1 fruit fly cellular context compared by ENCODE assay signal in the genomic region with DNA sequence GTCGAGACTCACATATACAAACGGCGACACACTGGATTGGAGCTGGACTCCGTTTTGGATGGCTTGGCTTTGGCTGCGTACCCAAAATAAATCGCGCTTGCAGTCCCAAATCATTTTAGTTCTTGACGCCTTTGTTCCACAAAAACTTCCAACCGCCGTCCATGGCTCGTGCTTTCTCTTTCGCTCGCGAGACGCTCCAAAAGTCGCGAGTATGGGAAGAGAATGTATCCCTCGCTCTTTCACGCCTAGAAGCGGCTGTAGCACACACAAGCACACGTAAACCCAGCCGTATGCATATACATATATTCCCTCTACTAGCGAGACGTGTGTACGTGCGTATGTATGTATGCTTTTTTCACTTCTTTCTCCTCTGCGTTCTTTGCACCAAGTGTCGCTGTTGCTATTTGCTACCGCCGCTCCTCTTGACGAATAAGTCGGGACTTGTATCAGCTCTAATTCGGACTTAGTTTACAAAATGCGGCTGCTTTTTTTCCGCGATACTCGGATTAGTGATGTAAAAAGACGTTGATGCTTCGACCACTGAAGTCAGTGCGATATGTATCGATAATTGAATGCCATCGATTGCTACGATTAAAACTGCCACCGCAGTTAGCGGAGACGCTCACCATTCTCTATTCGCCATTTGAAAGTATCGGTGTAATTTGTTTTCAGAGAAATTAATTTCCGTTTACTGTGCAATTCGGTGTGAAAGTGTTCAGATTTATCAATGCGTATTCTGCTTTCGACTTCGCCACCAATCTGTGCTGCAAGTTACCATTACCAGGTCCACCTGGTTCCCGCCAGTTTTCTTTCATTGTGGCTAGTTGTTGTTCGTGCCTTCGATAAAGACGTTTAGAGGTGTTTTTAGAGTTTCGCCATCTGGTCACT.
TF ChIP-seq lines count a peak whose summit lies in the region.

Gene Hmt4-20 (minus strand): TSS at position 542 of the 888 bp plus-strand sequence.
Gene SkpA (plus strand): TSS at position 623 of the 888 bp plus-strand sequence.

TF ChIP-seq in whole organism, embryonic, 481 proteins besides CTCF, POLR2A, EP300 and RAD21 (continued from another document):
- TF ChIP-seq D (optimal IDR thresholded peaks at IDR 0.05; lab: Kevin White, UChicago) (peak; percentile 84), D (GFP tag; optimal IDR thresholded peaks at IDR 0.05; lab: Kevin White, UChicago) (no peak), CG13287 (GFP tag; IDR thresholded peaks at IDR 0.05; lab: Robert Waterston, UW; ENCODE audit: partially characterized antibody) (peak; percentile 86), Nf-YB (GFP tag; optimal IDR thresholded peaks at IDR 0.05; lab: Kevin White, UChicago) (no peak), CG3847 (GFP tag; IDR thresholded peaks at IDR 0.05; lab: Robert Waterston, UW) (peak; percentile 37; the same call in 1 of the 2 replicates), al (GFP tag; IDR thresholded peaks at IDR 0.05; lab: Robert Waterston, UW) (no peak), Abd-B (GFP tag; optimal IDR thresholded peaks at IDR 0.05; lab: Kevin White, UChicago) (peak; percentile 42), CG4404 (GFP tag; IDR thresholded peaks at IDR 0.05; lab: Robert Waterston, UW) (no peak; the same call in 1 of the 2 replicates), Trl (optimal IDR thresholded peaks at IDR 0.05; lab: Kevin White, UChicago) (peak in 1 of 2 experiments; percentile 30), Trl (GFP tag; optimal IDR thresholded peaks at IDR 0.05; lab: Kevin White, UChicago) (no peak), grau (tag; optimal IDR thresholded peaks at IDR 0.05; lab: Kevin White, UChicago) (peak; percentile 1), CG10366 (GFP tag; IDR thresholded peaks at IDR 0.05; lab: Robert Waterston, UW) (no peak), CG9932 (GFP tag; IDR thresholded peaks at IDR 0.05; lab: Robert Waterston, UW) (peak; percentile 57), salm (tag; optimal IDR thresholded peaks at IDR 0.05; lab: Kevin White, UChicago) (no peak), CG2129 (GFP tag; IDR thresholded peaks at IDR 0.05; lab: Robert Waterston, UW; ENCODE audit: partially characterized antibody) (peak; percentile 90), CG10147 (GFP tag; optimal IDR thresholded peaks at IDR 0.05; lab: Kevin White, UChicago) (no peak), dm (GFP tag; optimal IDR thresholded peaks at IDR 0.05; lab: Kevin White, UChicago) (peak; percentile 22), ranshi (GFP tag; IDR thresholded peaks at IDR 0.05; lab: Robert Waterston, UW) (no peak), unc-4 (GFP tag; IDR thresholded peaks at IDR 0.05; lab: Robert Waterston, UW; ENCODE audit: partially characterized antibody) (peak; percentile 88), grn (GFP tag; optimal IDR thresholded peaks at IDR 0.05; lab: Kevin White, UChicago) (no peak)
